Worm (Caenorhabditis elegans): ENCODE measurements around the gene Y71H2AM.11.
"Not testable (repeated sequence)": the region's sequence is repeated elsewhere in the genome, so short reads cannot be mapped to it uniquely, and the experiment has no call there.

Y71H2AM.11 gene

ce11 chrIII:2711527-2711926 lies 13.4 kb downstream of the Y71H2AM.11 start:
- no peak for TF ChIP-seq W03F9.2 (tag; optimal IDR thresholded peaks at IDR 0.05)
- TF ChIP-seq him-1 (tag; optimal IDR thresholded peaks at IDR 0.05): no peak
- no peak for TF ChIP-seq dao-5 (tag; optimal IDR thresholded peaks at IDR 0.05)

- no peak for TF ChIP-seq W03F9.2 (tag; optimal IDR thresholded peaks at IDR 0.05)
- TF ChIP-seq dao-5 (tag; optimal IDR thresholded peaks at IDR 0.05): no peak
- no peak for TF ChIP-seq him-1 (tag; optimal IDR thresholded peaks at IDR 0.05)
Observed at ce11 chrIII:2710211-2710610, 14.7 kb downstream of the Y71H2AM.11 start.

DNA sequence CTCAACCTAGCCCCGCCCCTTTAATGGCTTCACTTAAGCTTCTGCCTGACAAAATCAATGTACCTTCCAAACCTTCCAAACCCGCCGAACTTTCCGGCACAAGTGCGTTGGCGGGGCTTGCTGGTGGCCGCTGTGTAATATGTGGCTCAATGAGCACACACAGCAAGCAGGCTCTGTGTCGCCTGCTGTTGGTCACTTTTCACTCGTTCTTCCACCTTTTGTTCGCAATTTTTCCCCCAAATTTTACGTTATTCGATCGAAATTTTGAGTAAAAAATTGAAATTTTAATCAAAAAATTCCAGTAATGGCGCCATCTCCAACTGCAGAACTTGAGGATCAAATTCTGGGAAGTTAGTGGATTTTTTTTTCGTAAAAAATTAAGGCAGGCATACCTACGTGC lies 24.3 kb downstream of the Y71H2AM.11 start, which contains the start of gene set-27:
Gene set-27, plus strand, starts transcription at position 301 of the 400 bp plus-strand sequence.
- TF ChIP-seq him-1 (tag; optimal IDR thresholded peaks at IDR 0.05) (no peak), W03F9.2 (tag; optimal IDR thresholded peaks at IDR 0.05) (no peak), dao-5 (tag; optimal IDR thresholded peaks at IDR 0.05) (no peak)

DNA sequence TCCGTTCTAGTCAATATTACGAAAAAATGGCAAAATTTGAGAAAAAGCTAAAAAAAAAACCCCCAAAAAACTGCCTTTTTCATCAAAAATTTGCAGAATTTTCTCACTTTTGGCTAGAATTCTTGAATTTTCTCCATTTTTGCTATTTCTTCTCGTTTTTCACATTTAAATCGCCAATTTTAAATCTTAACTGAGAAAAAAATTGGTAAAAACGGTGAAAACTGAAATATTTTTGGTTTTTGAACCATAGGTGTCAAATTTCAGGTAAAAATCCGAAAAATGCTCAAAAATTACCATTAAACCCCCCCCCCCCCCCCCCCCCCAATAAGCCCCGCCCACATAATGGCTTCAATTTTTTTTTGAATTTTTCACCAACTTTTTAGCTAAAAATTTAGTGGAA lies 25.5 kb downstream of the Y71H2AM.11 start, which contains the start of gene cox-6B:
Gene cox-6B, plus strand, starts transcription at position 301 of the 400 bp plus-strand sequence.
- not testable (repeated sequence) for TF ChIP-seq W03F9.2, dao-5, him-1 (tag; optimal IDR thresholded peaks at IDR 0.05)

- TF ChIP-seq dao-5 (tag; optimal IDR thresholded peaks at IDR 0.05): no peak
- TF ChIP-seq him-1 (tag; optimal IDR thresholded peaks at IDR 0.05): no peak
- peak; percentile 24 for TF ChIP-seq W03F9.2 (tag; optimal IDR thresholded peaks at IDR 0.05)
Observed at ce11 chrIII:2698740-2699139, 26.2 kb downstream of the Y71H2AM.11 start, which contains the start of gene slc-30A9. Gene slc-30A9, minus strand, starts transcription at chrIII:2698817.

DNA sequence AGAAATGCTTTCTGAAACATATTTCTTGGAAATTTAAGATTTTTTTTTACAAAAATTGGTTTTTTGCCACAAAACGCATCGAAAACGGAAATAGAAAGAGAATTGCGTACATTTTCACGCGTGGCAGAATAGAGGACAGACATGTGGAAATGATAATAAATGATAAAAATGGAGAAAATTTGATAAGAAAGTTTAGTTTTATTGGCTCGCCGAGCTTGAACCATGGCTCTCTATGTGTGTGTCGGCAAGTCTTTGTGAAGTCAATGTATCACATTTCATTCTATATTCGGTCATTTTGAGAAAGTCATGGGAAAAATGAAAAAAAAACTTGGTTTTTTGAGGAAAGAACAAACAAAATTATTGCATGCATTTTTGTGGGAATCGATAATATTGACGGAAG lies 37.5 kb downstream of the Y71H2AM.11 start:
- TF ChIP-seq W03F9.2 (tag; optimal IDR thresholded peaks at IDR 0.05): no peak
- TF ChIP-seq him-1 (tag; optimal IDR thresholded peaks at IDR 0.05): no peak
- TF ChIP-seq dao-5 (tag; optimal IDR thresholded peaks at IDR 0.05): no peak

ce11 chrIII:2686663-2687062 lies 38.2 kb downstream of the Y71H2AM.11 start:
- TF ChIP-seq dao-5 (tag; optimal IDR thresholded peaks at IDR 0.05) (no peak), him-1 (tag; optimal IDR thresholded peaks at IDR 0.05) (no peak)

DNA sequence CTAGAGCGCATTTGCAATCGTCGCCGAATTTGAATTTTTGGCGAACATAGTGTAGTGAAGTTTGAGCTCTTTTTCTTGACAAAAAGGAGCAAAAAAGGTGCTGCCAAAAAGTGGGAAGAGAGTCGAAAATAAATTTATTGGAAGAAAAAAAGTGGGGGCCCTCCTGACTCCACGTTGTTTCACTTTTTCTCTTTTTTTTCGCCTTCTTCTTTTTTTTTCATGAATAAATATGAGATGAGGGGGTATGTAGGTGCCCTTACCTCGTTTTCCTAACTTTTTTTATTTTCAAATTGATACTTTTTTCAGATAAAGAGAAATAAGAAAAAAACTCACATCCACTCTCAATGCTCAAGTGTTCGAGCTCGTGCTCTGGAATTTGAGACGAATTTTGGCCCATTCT lies 38.8 kb downstream of the Y71H2AM.11 start, which contains the start of the genes Y71H2AL.2, Y71H2AL.4 and pbo-1:
Gene Y71H2AL.2, plus strand, starts transcription at position 301 of the 400 bp plus-strand sequence.
Gene Y71H2AL.4, plus strand, starts transcription at position 345 of the 400 bp plus-strand sequence.
Gene pbo-1, minus strand, starts transcription at position 400 of the 400 bp plus-strand sequence.
- TF ChIP-seq dao-5 (tag; optimal IDR thresholded peaks at IDR 0.05): no peak

- TF ChIP-seq W03F9.2 (tag; optimal IDR thresholded peaks at IDR 0.05) (no peak), him-1 (tag; optimal IDR thresholded peaks at IDR 0.05) (no peak), dao-5 (tag; optimal IDR thresholded peaks at IDR 0.05) (no peak)
Observed at ce11 chrIII:2683403-2683802, 41.5 kb downstream of the Y71H2AM.11 start.

DNA sequence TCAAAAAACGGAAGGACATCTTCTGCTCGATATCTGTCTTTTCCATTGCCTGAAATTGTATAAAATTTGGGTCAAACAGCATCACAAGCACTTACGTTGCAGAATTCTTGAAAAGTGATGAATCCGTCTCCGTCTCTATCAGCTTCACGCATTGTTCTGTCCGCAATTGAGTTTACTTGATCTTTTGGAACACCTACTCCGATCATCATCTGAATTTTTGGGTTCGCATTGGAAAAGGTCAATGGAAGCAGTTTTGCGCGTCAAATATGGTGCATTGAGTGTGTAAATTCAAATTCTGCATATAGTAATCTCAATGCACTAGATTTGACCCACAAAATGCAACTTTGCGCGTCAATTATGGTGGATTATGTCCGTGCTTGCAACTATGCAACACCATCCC lies 43.3 kb downstream of the Y71H2AM.11 start:
- TF ChIP-seq dao-5 (tag; optimal IDR thresholded peaks at IDR 0.05): no peak
- no peak for TF ChIP-seq him-1 (tag; optimal IDR thresholded peaks at IDR 0.05)
- TF ChIP-seq W03F9.2 (tag; optimal IDR thresholded peaks at IDR 0.05): no peak

- TF ChIP-seq dao-5 (tag; optimal IDR thresholded peaks at IDR 0.05) (no peak), W03F9.2 (tag; optimal IDR thresholded peaks at IDR 0.05) (no peak), him-1 (tag; optimal IDR thresholded peaks at IDR 0.05) (no peak)
Observed at ce11 chrIII:2679362-2679761, 45.5 kb downstream of the Y71H2AM.11 start.

DNA sequence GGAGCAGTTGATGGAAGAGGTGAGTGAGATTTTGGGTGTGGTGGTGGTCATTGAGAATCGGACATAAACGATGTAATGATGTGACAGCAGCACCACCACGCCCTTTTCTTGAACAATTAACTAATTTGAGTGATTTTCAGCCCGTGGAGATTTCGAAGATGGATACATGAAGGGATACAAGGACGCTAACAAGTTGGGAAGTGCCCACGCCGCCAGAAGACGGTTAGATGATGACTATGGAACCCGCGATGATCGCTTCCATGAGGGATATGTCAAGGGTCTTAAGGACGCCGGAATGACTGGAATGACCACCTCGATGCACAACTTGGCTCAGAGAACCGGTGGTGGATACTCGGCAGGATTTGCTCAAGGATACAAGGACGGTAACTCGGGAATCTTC lies 46.9 kb downstream of the Y71H2AM.11 start:
- TF ChIP-seq dao-5 (tag; optimal IDR thresholded peaks at IDR 0.05) (no peak), him-1 (tag; optimal IDR thresholded peaks at IDR 0.05) (no peak), W03F9.2 (tag; optimal IDR thresholded peaks at IDR 0.05) (no peak)

ce11 chrIII:2676097-2676496 lies 48.8 kb downstream of the Y71H2AM.11 start:
- TF ChIP-seq dao-5 (tag; optimal IDR thresholded peaks at IDR 0.05): no peak
- no peak for TF ChIP-seq him-1 (tag; optimal IDR thresholded peaks at IDR 0.05)
- TF ChIP-seq W03F9.2 (tag; optimal IDR thresholded peaks at IDR 0.05): no peak

ce11 chrIII:2675449-2675848 lies 49.4 kb downstream of the Y71H2AM.11 start:
- no peak for TF ChIP-seq W03F9.2 (tag; optimal IDR thresholded peaks at IDR 0.05)
